Worm (Caenorhabditis elegans) whole organism, midembryonic: ENCODE data around the gene wdr-83.

Source experiments
- T22C8.4 ChIP-seq: fragments of 200-800 bp; sonication (Bioruptor generic); IDR thresholded peaks from 2 replicates; pipeline ENCODE4 v1.3.6; 2022; ENCODE audit warnings: missing genetic modification characterization, missing compliant biosample characterization
- cog-1 ChIP-seq: sonication (generic microtip); optimal IDR thresholded peaks from 2 replicates; lab custom pipeline; 2016; ENCODE audit warnings: missing genetic modification characterization, missing compliant biosample characterization
- flt-1 ChIP-seq: fragments of 200-800 bp; sonication (Bioruptor generic); IDR thresholded peaks from 2 replicates; pipeline ENCODE4 v1.3.6; 2022; ENCODE audit warnings: missing genetic modification characterization, missing compliant biosample characterization
- klf-2 ChIP-seq: fragments of 200-800 bp; sonication (Bioruptor generic); conservative IDR thresholded peaks from 2 replicates; pipeline ENCODE4 v1.3.6; 2022; ENCODE audit warnings: missing genetic modification reagents, missing genetic modification characterization, missing compliant biosample characterization
- med-1 ChIP-seq: sonication (generic microtip); optimal IDR thresholded peaks from 2 replicates; lab custom pipeline; 2017; ENCODE audit warnings: missing genetic modification characterization, mild to moderate bottlenecking, missing compliant biosample characterization, antibody characterized with exemption, missing genetic modification reagents; ENCODE audit not compliant: insufficient read depth
- ref-1 ChIP-seq: fragments of 200-800 bp; sonication (Bioruptor generic); conservative IDR thresholded peaks from 2 replicates; pipeline ENCODE4 v1.3.6; 2022; ENCODE audit warnings: missing genetic modification reagents, missing genetic modification characterization, missing compliant biosample characterization
- tab-1 ChIP-seq: fragments of 200-800 bp; sonication (Bioruptor generic); IDR thresholded peaks from 2 replicates; pipeline ENCODE4 v1.3.6; 2022; ENCODE audit warnings: missing genetic modification characterization, missing compliant biosample characterization
- ztf-23 ChIP-seq: fragments of 200-800 bp; sonication (Bioruptor generic); IDR thresholded peaks from 2 replicates; pipeline ENCODE4 v1.3.6; 2022; ENCODE audit warnings: missing genetic modification reagents, missing genetic modification characterization, missing compliant biosample characterization
- ztf-29 ChIP-seq: fragments of 200-800 bp; sonication (Bioruptor generic); IDR thresholded peaks from 2 replicates; pipeline ENCODE4 v1.3.6; 2022; ENCODE audit warnings: missing genetic modification reagents, missing genetic modification characterization, missing compliant biosample characterization

Gene wdr-83

DNA sequence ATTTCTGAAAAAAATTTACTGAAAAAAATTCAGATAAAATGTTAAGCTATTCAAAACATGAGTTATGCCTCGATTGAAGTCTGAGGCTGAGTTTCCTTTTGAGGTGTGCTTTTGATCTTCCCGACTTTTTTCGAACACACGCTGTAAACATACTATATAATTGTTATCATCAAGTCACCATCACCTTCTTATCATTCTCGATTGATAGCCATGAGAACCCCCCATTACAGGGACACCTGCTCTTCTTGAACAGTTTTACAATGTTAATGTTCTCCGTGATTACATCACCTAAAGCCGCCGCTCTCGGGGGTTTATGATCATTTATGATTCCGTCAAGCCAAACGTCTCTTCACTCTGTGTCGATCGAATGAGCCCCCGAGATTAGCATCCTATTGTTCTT, 47.4 kb downstream of the wdr-83 start:
- TF ChIP-seq flt-1 (no peak), ztf-23 (GFP tag; lab: Robert Waterston, UW) (no peak)

DNA sequence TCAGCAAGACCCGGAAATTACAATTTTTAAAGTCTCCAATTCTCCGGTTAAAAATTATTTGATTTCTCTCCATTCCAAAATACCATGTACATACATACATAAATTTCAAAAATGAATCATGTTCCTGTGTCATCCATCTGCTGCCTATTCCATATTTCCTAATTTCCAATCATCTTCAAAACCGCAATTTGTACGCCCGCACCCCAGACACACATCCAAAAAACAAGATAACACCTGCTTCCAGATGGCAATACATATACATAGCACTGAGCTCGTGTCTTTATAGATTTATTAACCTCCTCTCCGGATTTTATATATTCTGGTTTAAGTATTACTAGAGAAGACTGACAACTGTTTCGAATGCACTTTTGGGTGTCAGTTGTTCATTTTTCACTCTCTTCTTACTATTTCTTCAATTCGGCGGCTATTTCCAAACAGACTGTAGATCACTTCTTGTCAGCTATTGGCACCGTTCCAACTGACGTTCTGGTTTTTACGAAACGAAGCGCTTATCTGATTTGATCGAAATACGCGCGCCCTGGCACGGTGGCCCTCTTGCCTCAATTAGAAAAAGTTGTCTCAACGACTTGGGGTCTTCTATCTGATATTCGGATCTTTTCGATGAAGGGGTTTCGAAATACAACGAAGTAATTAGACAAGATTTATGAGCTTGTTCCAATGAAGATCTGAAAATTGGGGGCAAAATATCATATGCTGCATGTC, 49.7 kb downstream of the wdr-83 start:
- TF ChIP-seq ref-1 (GFP tag; lab: Robert Waterston, UW) = no peak
- TF ChIP-seq ztf-23 (GFP tag; lab: Robert Waterston, UW) = no peak
- TF ChIP-seq cog-1 (tag; lab: Kevin White, UChicago) = no peak
- no peak for TF ChIP-seq T22C8.4 (GFP tag; lab: Robert Waterston, UW)
- TF ChIP-seq klf-2 (GFP tag; lab: Robert Waterston, UW) = no peak
- no peak for TF ChIP-seq tab-1 (GFP tag; lab: Robert Waterston, UW)
- TF ChIP-seq ztf-29 (GFP tag; lab: Robert Waterston, UW) = no peak
- TF ChIP-seq flt-1 = no peak
- TF ChIP-seq med-1 (GFP tag; lab: Kevin White, UChicago) = no peak
